Fruit fly (Drosophila melanogaster): ENCODE measurements around the gene dati.

DNA sequence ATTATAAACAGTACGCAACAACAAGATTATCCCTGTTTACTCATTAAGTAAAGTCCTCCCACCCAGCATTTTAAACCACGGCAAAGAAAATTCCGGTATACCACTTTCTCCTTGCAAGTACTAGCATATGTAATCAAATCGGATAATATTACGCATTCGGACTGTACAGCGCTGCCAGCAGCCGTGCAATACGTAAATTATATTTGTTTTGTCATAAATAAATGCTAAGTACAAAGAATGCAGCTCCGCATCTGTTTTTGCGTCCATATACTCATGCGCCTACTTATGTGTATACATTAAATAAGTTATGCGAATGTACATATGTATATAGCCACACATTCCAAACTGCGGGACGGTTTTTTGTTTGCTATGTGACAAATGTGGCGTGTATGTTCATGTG, 3.1 kb upstream of the dati start:
- TF ChIP-seq pan (optimal IDR thresholded peaks at IDR 0.05) (no peak), foxo (GFP tag; optimal IDR thresholded peaks at IDR 0.05) (no peak), br (GFP tag; optimal IDR thresholded peaks at IDR 0.05) (no peak), psq (GFP tag; optimal IDR thresholded peaks at IDR 0.05) (no peak), usp (GFP tag; optimal IDR thresholded peaks at IDR 0.05) (no peak), Hr78 (GFP tag; optimal IDR thresholded peaks at IDR 0.05) (no peak)
